Worm (Caenorhabditis elegans) whole organism, mixed stage, embryonic: ENCODE measurements around the gene drh-1.

Experiments
- lin-13 ChIP-seq: fragments of 150-350 bp; optimal IDR thresholded peaks from 2 replicates; lab custom pipeline; 2014; ENCODE audit warnings: missing biosample characterization, missing genetic modification characterization
- mab-5 ChIP-seq: fragments of 150-350 bp; optimal IDR thresholded peaks from 2 replicates; lab custom pipeline; 2014; ENCODE audit warnings: missing biosample characterization, missing genetic modification characterization
- unc-62 ChIP-seq: fragments of 150-350 bp; optimal IDR thresholded peaks from 2 replicates; lab custom pipeline; 2014; ENCODE audit warnings: missing biosample characterization, missing genetic modification reagents, missing genetic modification characterization

DNA sequence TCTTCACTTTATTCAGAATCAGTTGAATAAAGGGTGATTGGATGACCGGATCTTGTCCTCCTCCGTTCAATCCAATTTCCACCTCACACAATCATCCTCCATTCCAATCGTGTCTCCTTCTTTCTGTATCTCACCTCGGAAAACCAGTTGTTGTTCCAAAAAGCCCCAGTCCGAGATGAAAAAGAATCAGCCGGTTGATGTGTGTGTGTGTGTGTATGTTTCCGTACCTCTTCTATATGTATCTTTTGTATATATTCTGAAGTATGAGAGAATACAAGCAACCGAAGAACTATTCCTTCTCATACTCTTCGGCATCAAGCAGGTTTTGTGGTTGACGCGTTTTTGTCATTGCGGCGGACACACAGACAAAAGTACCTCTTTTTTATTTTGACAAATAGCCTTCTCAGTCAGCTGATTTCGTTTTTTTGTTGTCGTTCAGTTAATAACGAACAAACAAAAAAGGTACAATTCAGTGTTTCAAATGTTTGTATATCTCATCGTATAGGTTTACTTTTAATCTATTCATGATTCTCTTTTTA is 40.6 kb upstream of the drh-1 start:
- no peak for TF ChIP-seq mab-5 (tag; lab: Kevin White, UChicago)
- no peak for TF ChIP-seq lin-13
- TF ChIP-seq unc-62 (GFP tag; lab: Kevin White, UChicago), result no peak
